Worm (Caenorhabditis elegans) whole organism, young adult: Measurements from ENCODE around the gene W09G12.9.

Source experiments
- F37B4.10 ChIP-seq: fragments of 200-800 bp; sonication (Bioruptor generic); IDR thresholded peaks from 2 replicates; pipeline ENCODE4 v1.3.6; 2022; ENCODE audit warnings: missing genetic modification characterization, missing compliant biosample characterization
- F39B2.1 ChIP-seq: fragments of 200-800 bp; sonication (Bioruptor generic); IDR thresholded peaks from 2 replicates; pipeline ENCODE4 v1.3.6; 2022; ENCODE audit warnings: missing genetic modification reagents, missing genetic modification characterization, missing compliant biosample characterization
- akir-1 ChIP-seq: fragments of 200-800 bp; sonication (Bioruptor generic); optimal IDR thresholded peaks from 2 replicates; lab custom pipeline; 2018; ENCODE audit warnings: mild to moderate bottlenecking, missing genetic modification characterization, moderate library complexity, missing compliant biosample characterization
- ama-1 ChIP-seq, 3 experiments: fragments of 150-350 bp in 1 of 3; sonication (generic microtip) in 2 of 3; optimal IDR thresholded peaks; 2 replicates each; lab custom pipeline; 2014 to 2018; ENCODE audit warnings: missing biosample characterization in 2 of 3, missing genetic modification characterization in 2 of 3, missing genetic modification reagents in 2 of 3
- ccch-3 ChIP-seq: fragments of 200-800 bp; sonication (Bioruptor generic); optimal IDR thresholded peaks from 2 replicates; lab custom pipeline; 2018; ENCODE audit warnings: mild to moderate bottlenecking, missing genetic modification characterization, missing compliant biosample characterization
- ekl-4 ChIP-seq: fragments of 200-800 bp; sonication (Bioruptor generic); IDR thresholded peaks from 2 replicates; pipeline ENCODE4 v1.3.6; 2022; ENCODE audit warnings: missing genetic modification reagents, missing genetic modification characterization, missing compliant biosample characterization
- him-1 ChIP-seq: sonication (generic microtip); optimal IDR thresholded peaks from 2 replicates; lab custom pipeline; 2016; ENCODE audit warnings: missing genotype, missing genetic modification reagents, missing genetic modification characterization, missing compliant biosample characterization
- madf-3 ChIP-seq: fragments of 200-800 bp; sonication (Bioruptor generic); IDR thresholded peaks from 2 replicates; pipeline ENCODE4 v1.3.6; 2022; ENCODE audit warnings: missing genetic modification reagents, missing genetic modification characterization, missing compliant biosample characterization
- nhr-90 ChIP-seq: sonication (generic microtip); optimal IDR thresholded peaks from 2 replicates; lab custom pipeline; 2016; ENCODE audit warnings: missing genotype, mild to moderate bottlenecking, missing genetic modification characterization, missing compliant biosample characterization
- rec-8 ChIP-seq, 2 experiments: sonication (generic microtip); optimal IDR thresholded peaks; 2 replicates each; lab custom pipeline; 2016; ENCODE audit warnings: mild to moderate bottlenecking in 2 of 2, missing genetic modification characterization in 2 of 2, missing genetic modification reagents in 2 of 2, missing genotype in 2 of 2, missing biosample characterization in 1 of 2, missing compliant biosample characterization in 1 of 2, moderate library complexity in 1 of 2
- snpc-1.3 ChIP-seq: sonication (generic microtip); optimal IDR thresholded peaks from 2 replicates; lab custom pipeline; 2017; ENCODE audit warnings: missing genetic modification characterization, mild to moderate bottlenecking, missing compliant biosample characterization, antibody characterized with exemption, moderate library complexity, missing genotype, missing genetic modification reagents; ENCODE audit not compliant: insufficient read depth
- snpc-4 ChIP-seq, 5 experiments: fragments of 150-350 bp in 1 of 5; sonication (generic microtip) in 4 of 5; optimal IDR thresholded peaks; 2 replicates each; lab custom pipeline; 2014 to 2018; ENCODE audit warnings: missing genetic modification characterization in 5 of 5, missing biosample characterization in 3 of 5, antibody characterized with exemption in 2 of 5, mild to moderate bottlenecking in 2 of 5, missing compliant biosample characterization in 2 of 5, missing genotype in 2 of 5, moderate library complexity in 2 of 5, missing genetic modification reagents in 1 of 5
- unc-62 ChIP-seq: fragments of 150-350 bp; optimal IDR thresholded peaks from 2 replicates; lab custom pipeline; 2014; ENCODE audit warnings: missing biosample characterization, missing genetic modification reagents, missing genetic modification characterization
- ztf-26 ChIP-seq: sonication (generic microtip); optimal IDR thresholded peaks from 2 replicates; lab custom pipeline; 2017; ENCODE audit warnings: missing genetic modification characterization, missing compliant biosample characterization

- TF ChIP-seq ama-1 (optimal IDR thresholded peaks at IDR 0.05; lab: Kevin White, UChicago) (no peak), ama-1 (GFP tag; optimal IDR thresholded peaks at IDR 0.05; lab: Kevin White, UChicago) (no peak), rec-8 (tag; optimal IDR thresholded peaks at IDR 0.05; lab: Kevin White, UChicago) (no peak), ztf-26 (tag; lab: Kevin White, UChicago) (no peak), unc-62 (GFP tag; lab: Kevin White, UChicago) (no peak), nhr-90 (no peak), F37B4.10 (no peak), snpc-1.3 (no peak), ekl-4 (GFP tag; lab: Robert Waterston, UW) (no peak), F39B2.1 (GFP tag; lab: Robert Waterston, UW) (no peak), him-1 (tag; lab: Kevin White, UChicago) (no peak), akir-1 (no peak), ccch-3 (GFP tag; lab: Kevin White, UChicago) (no peak), madf-3 (GFP tag; lab: Robert Waterston, UW) (no peak), snpc-4 (GFP tag; optimal IDR thresholded peaks at IDR 0.05; lab: Kevin White, UChicago) (no peak), snpc-4 (tag; optimal IDR thresholded peaks at IDR 0.05; lab: Kevin White, UChicago) (no peak)
These were observed 49.0 kb upstream of the W09G12.9 start for ce11 chrIV:1167352-1167751.
